Comparison of ENCODE assay signal across 3 worm cellular contexts in the genomic region with DNA sequence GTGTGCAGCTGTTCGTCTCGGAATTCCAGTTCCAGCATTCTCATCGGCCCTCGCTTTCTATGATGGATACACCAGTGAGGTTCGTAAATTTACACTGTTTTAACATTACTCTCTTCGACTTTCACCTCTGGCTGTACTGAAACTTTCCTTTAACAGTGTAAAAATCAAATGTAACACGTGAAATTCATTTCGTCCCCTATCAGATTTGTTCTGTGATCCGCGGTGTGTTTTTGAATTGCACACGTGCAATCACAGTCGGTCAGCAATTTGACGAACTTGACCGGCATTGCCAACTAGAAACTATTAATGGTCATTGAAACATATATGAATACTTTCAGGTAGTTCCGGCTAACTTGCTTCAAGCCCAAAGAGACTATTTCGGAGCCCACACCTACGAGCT.
A peak's percentile ranks its signal among the peaks of the same experiment; 100 is the strongest.
TF ChIP-seq lines count a peak whose summit lies in the region.

No protein-coding gene starts in this region.

TF ChIP-seq in whole organism, L1 larva, 84 proteins besides CTCF, POLR2A, EP300 and RAD21 (continued from another document):
- TF ChIP-seq nhr-19 (GFP tag; conservative IDR thresholded peaks at IDR 0.05; lab: Robert Waterston, UW) (peak; percentile 24; the same call in 1 of the 2 replicates), vab-15 (tag; optimal IDR thresholded peaks at IDR 0.05; lab: Kevin White, UChicago) (no peak), snu-23 (GFP tag; optimal IDR thresholded peaks at IDR 0.05; lab: Kevin White, UChicago) (peak; percentile 25)
TF ChIP-seq in whole organism, L1 larva: peak in this region for 11.

TF ChIP-seq in whole organism, L2 larva, 48 proteins besides CTCF, POLR2A, EP300 and RAD21 (continued from another document):
- TF ChIP-seq blmp-1 (tag; optimal IDR thresholded peaks at IDR 0.05; lab: Kevin White, UChicago; ENCODE audit: insufficient read depth) (peak; percentile 77), sma-3 (GFP tag; optimal IDR thresholded peaks at IDR 0.05; lab: Kevin White, UChicago) (peak; percentile 73), nhr-21 (tag; optimal IDR thresholded peaks at IDR 0.05; lab: Kevin White, UChicago) (peak; percentile 2), lin-11 (tag; optimal IDR thresholded peaks at IDR 0.05; lab: Kevin White, UChicago) (no peak), mbf-1 (tag; optimal IDR thresholded peaks at IDR 0.05; lab: Kevin White, UChicago) (no peak), Y55F3AM.14 (GFP tag; optimal IDR thresholded peaks at IDR 0.05; lab: Kevin White, UChicago) (no peak), elt-1 (tag; optimal IDR thresholded peaks at IDR 0.05; lab: Kevin White, UChicago) (no peak), ceh-82 (tag; optimal IDR thresholded peaks at IDR 0.05; lab: Kevin White, UChicago) (no peak), unc-39 (tag; optimal IDR thresholded peaks at IDR 0.05; lab: Kevin White, UChicago) (no peak), elt-3 (tag; optimal IDR thresholded peaks at IDR 0.05; lab: Kevin White, UChicago) (no peak)

TF ChIP-seq in whole organism, L4 larva, 104 proteins besides CTCF, POLR2A, EP300 and RAD21 (continued from another document):
- TF ChIP-seq mxl-2 (GFP tag; conservative IDR thresholded peaks at IDR 0.05; lab: Robert Waterston, UW) (0 out of 2 replicates have a peak, but pooled peaks have one; percentile 49), ztf-7 (tag; optimal IDR thresholded peaks at IDR 0.05; lab: Kevin White, UChicago) (no peak), mxl-3 (GFP tag; optimal IDR thresholded peaks at IDR 0.05; lab: Kevin White, UChicago) (peak; percentile 1), aha-1 (tag; lab: Kevin White, UChicago) (no peak), spr-1 (tag; optimal IDR thresholded peaks at IDR 0.05; lab: Kevin White, UChicago) (no peak), lim-7 (GFP tag; IDR thresholded peaks at IDR 0.05; lab: Robert Waterston, UW) (no peak), F10B5.3 (tag; optimal IDR thresholded peaks at IDR 0.05; lab: Kevin White, UChicago) (no peak), attf-4 (tag; optimal IDR thresholded peaks at IDR 0.05; lab: Kevin White, UChicago) (no peak), zag-1 (tag; optimal IDR thresholded peaks at IDR 0.05; lab: Kevin White, UChicago) (no peak), madf-5 (GFP tag; IDR thresholded peaks at IDR 0.05; lab: Robert Waterston, UW) (no peak), lin-1 (GFP tag; IDR thresholded peaks at IDR 0.05; lab: Robert Waterston, UW) (no peak), lin-38 (GFP tag; IDR thresholded peaks at IDR 0.05; lab: Robert Waterston, UW) (no peak), zfp-3 (GFP tag; conservative IDR thresholded peaks at IDR 0.05; lab: Robert Waterston, UW) (no peak), Y48G9A.11 (GFP tag; IDR thresholded peaks at IDR 0.05; lab: Robert Waterston, UW) (no peak), sdz-12 (GFP tag; optimal IDR thresholded peaks at IDR 0.05; lab: Kevin White, UChicago) (no peak), zip-11 (GFP tag; IDR thresholded peaks at IDR 0.05; lab: Robert Waterston, UW) (no peak)
